Worm (Caenorhabditis elegans) whole organism, young adult: ENCODE results near the gene C01B10.9.
"Not testable (repeated sequence)": the region's sequence is repeated elsewhere in the genome, so short reads cannot be mapped to it uniquely, and the experiment has no call there.

Source experiments
- T07F8.4 ChIP-seq: sonication (generic microtip); optimal IDR thresholded peaks from 2 replicates; lab custom pipeline; 2016; ENCODE audit warnings: mild to moderate bottlenecking, missing genetic modification characterization, moderate library complexity, missing compliant biosample characterization
- ama-1 ChIP-seq, 3 experiments: fragments of 150-350 bp in 1 of 3; sonication (generic microtip) in 2 of 3; optimal IDR thresholded peaks; 2 replicates each; lab custom pipeline; 2014 to 2018; ENCODE audit warnings: missing biosample characterization in 2 of 3, missing genetic modification characterization in 2 of 3, missing genetic modification reagents in 2 of 3
- attf-6 ChIP-seq: fragments of 200-800 bp; sonication (Bioruptor generic); IDR thresholded peaks from 2 replicates; pipeline ENCODE4 v1.3.6; 2022; ENCODE audit warnings: missing genetic modification reagents, missing genetic modification characterization, missing compliant biosample characterization
- mes-4 ChIP-seq: sonication (generic microtip); optimal IDR thresholded peaks from 2 replicates; lab custom pipeline; 2016; ENCODE audit warnings: missing genotype, missing genetic modification characterization, missing compliant biosample characterization
- nfyb-1 ChIP-seq: fragments of 200-800 bp; sonication (Bioruptor generic); IDR thresholded peaks from 2 replicates; pipeline ENCODE4 v1.3.6; 2022; ENCODE audit warnings: missing genetic modification reagents, missing genetic modification characterization, missing compliant biosample characterization
- sea-2 ChIP-seq: fragments of 200-800 bp; sonication (Bioruptor generic); IDR thresholded peaks from 2 replicates; pipeline ENCODE4 v1.3.6; 2022; ENCODE audit warnings: missing genetic modification characterization, missing compliant biosample characterization
- snpc-3.4 ChIP-seq: sonication (generic microtip); optimal IDR thresholded peaks from 2 replicates; lab custom pipeline; 2017; ENCODE audit warnings: missing genetic modification characterization, mild to moderate bottlenecking, missing compliant biosample characterization, antibody characterized with exemption, moderate library complexity, missing genotype, missing genetic modification reagents
- somi-1 ChIP-seq: fragments of 200-800 bp; sonication (Bioruptor generic); optimal IDR thresholded peaks from 2 replicates; lab custom pipeline; 2018; ENCODE audit warnings: mild to moderate bottlenecking, missing genetic modification characterization, missing compliant biosample characterization
- tbp1 ChIP-seq: fragments of 200-800 bp; sonication (Bioruptor generic); optimal IDR thresholded peaks from 2 replicates; lab custom pipeline; 2018; ENCODE audit warnings: mild to moderate bottlenecking, missing genetic modification characterization, missing compliant biosample characterization

DNA sequence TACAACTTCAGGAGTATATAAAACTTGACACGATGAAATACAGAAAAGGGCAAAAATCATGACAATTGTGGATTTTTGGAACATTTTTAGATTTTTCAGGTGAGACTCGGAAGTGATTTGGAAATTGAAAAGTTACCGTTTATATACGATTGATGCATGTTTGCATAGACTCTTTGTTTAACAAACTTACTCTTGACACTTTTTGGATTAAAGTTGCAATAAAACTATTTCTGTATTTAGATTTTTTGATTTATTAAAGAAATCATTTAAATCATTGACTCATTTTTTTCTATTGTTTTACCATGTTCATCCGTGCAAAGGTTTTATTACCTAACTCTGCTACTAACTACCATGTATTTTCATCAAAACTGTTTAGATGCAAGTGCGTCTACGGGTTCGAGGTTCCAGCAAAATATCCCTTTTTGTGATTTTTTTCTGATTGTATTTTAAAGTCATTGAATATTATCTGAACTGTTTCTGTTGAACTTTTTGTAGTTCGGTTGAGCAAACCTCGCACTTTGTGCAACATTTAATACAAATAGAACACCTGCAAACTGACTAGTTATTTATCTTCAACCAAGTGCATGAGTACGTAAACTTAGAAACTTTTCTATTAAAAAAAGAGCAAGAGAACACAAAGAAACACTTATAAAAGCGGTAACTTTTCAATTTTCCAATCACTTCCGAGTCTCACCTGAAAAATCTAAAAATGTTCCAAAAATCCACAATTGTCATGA is 40.8 kb upstream of the C01B10.9 start, which contains the start of the genes nspb-1 and nspb-2:
- not testable (repeated sequence) for TF ChIP-seq T07F8.4 (tag; lab: Kevin White, UChicago); sea-2; mes-4 (tag; lab: Kevin White, UChicago); ama-1 (optimal IDR thresholded peaks at IDR 0.05; lab: Kevin White, UChicago); ama-1 (GFP tag; optimal IDR thresholded peaks at IDR 0.05; lab: Kevin White, UChicago); somi-1; snpc-3.4 (tag; lab: Kevin White, UChicago); attf-6 (GFP tag; lab: Robert Waterston, UW); nfyb-1 (GFP tag; lab: Robert Waterston, UW); tbp1 (GFP tag; lab: Kevin White, UChicago)
